Fruit fly (Drosophila melanogaster): ENCODE data around the gene CG1271.

CG1271 gene

dm6 chr3L:3045256-3045743 is 7.0 kb upstream of the CG1271 start (continued):
- no peak for TF ChIP-seq lmd (GFP tag; IDR thresholded peaks at IDR 0.05)
- TF ChIP-seq CG14014 (GFP tag; IDR thresholded peaks at IDR 0.05) = no peak
- TF ChIP-seq schlank (tag; optimal IDR thresholded peaks at IDR 0.05) = no peak
- TF ChIP-seq slp2 (GFP tag; optimal IDR thresholded peaks at IDR 0.05) = no peak
- TF ChIP-seq Sox102F (GFP tag; optimal IDR thresholded peaks at IDR 0.05) = peak; percentile 61
- no peak for TF ChIP-seq unc-4 (GFP tag; IDR thresholded peaks at IDR 0.05; ENCODE audit: partially characterized antibody)
- TF ChIP-seq mam (GFP tag; optimal IDR thresholded peaks at IDR 0.05) = no peak
- TF ChIP-seq CG7839 (tag; optimal IDR thresholded peaks at IDR 0.05) = peak; percentile 37
- TF ChIP-seq disco-r (GFP tag; optimal IDR thresholded peaks at IDR 0.05) = no peak
- TF ChIP-seq inv (GFP tag; IDR thresholded peaks at IDR 0.05; ENCODE audit: partially characterized antibody) = no peak
- peak; percentile 26 for TF ChIP-seq Ssrp (tag; optimal IDR thresholded peaks at IDR 0.05)
- TF ChIP-seq hkb (optimal IDR thresholded peaks at IDR 0.05) = no peak
- peak; percentile 57; the same call in 1 of the 2 replicates for TF ChIP-seq hkb (GFP tag; IDR thresholded peaks at IDR 0.05)
- no peak for TF ChIP-seq CG10959 (GFP tag; IDR thresholded peaks at IDR 0.05)
- no peak for TF ChIP-seq lov (optimal IDR thresholded peaks at IDR 0.05)
- no peak for TF ChIP-seq lov (GFP tag; IDR thresholded peaks at IDR 0.05)
- peak; percentile 42 for TF ChIP-seq PHDP (tag; optimal IDR thresholded peaks at IDR 0.05)
- peak; percentile 29 for TF ChIP-seq ewg (GFP tag; optimal IDR thresholded peaks at IDR 0.05)
- TF ChIP-seq CG16863 (GFP tag; optimal IDR thresholded peaks at IDR 0.05) = no peak
- no peak for TF ChIP-seq Elba2 (GFP tag; optimal IDR thresholded peaks at IDR 0.05)
- peak; percentile 16 for TF ChIP-seq CG7556 (GFP tag; optimal IDR thresholded peaks at IDR 0.05)
- TF ChIP-seq br (optimal IDR thresholded peaks at IDR 0.05) = no peak
- TF ChIP-seq Asciz (GFP tag; optimal IDR thresholded peaks at IDR 0.05) = peak; percentile 50
- no peak for TF ChIP-seq bbx (GFP tag; IDR thresholded peaks at IDR 0.05; ENCODE audit: partially characterized antibody)
- no peak for TF ChIP-seq Side (GFP tag; optimal IDR thresholded peaks at IDR 0.05)
- TF ChIP-seq lbe (GFP tag; optimal IDR thresholded peaks at IDR 0.05) = peak; percentile 80
- TF ChIP-seq fru (optimal IDR thresholded peaks at IDR 0.05) = no peak
- no peak for TF ChIP-seq chn (GFP tag; optimal IDR thresholded peaks at IDR 0.05)
- no peak for TF ChIP-seq pzg (GFP tag; optimal IDR thresholded peaks at IDR 0.05)
- TF ChIP-seq Dp (GFP tag; optimal IDR thresholded peaks at IDR 0.05) = no peak
- TF ChIP-seq CG1529 (GFP tag; optimal IDR thresholded peaks at IDR 0.05) = no peak
- no peak for TF ChIP-seq ATbp (GFP tag; optimal IDR thresholded peaks at IDR 0.05)
- TF ChIP-seq Dip3 (GFP tag; optimal IDR thresholded peaks at IDR 0.05) = no peak
- TF ChIP-seq HmgZ (tag; optimal IDR thresholded peaks at IDR 0.05) = no peak
- TF ChIP-seq corto (GFP tag; optimal IDR thresholded peaks at IDR 0.05) = peak; percentile 88
- TF ChIP-seq NK7.1 (GFP tag; optimal IDR thresholded peaks at IDR 0.05) = no peak
- no peak for TF ChIP-seq CG1832 (GFP tag; optimal IDR thresholded peaks at IDR 0.05)
- no peak for TF ChIP-seq CG30431 (GFP tag; optimal IDR thresholded peaks at IDR 0.05)
- no peak for TF ChIP-seq aop (GFP tag; IDR thresholded peaks at IDR 0.05)
- TF ChIP-seq Hand (GFP tag; optimal IDR thresholded peaks at IDR 0.05) = peak; percentile 18
- peak in 1 of 2 experiments; percentile 3 for TF ChIP-seq Pdp1 (GFP tag; optimal IDR thresholded peaks at IDR 0.05)
- TF ChIP-seq CG6254 (GFP tag; optimal IDR thresholded peaks at IDR 0.05) = peak; percentile 24
- TF ChIP-seq Stat92E (GFP tag; optimal IDR thresholded peaks at IDR 0.05) = no peak
- no peak for TF ChIP-seq run (tag; optimal IDR thresholded peaks at IDR 0.05)
- TF ChIP-seq CG1792 (GFP tag; optimal IDR thresholded peaks at IDR 0.05) = no peak
- TF ChIP-seq CG12942 (GFP tag; optimal IDR thresholded peaks at IDR 0.05) = peak; percentile 34
- no peak for TF ChIP-seq CG12219 (GFP tag; optimal IDR thresholded peaks at IDR 0.05)
- no peak for TF ChIP-seq sr (GFP tag; IDR thresholded peaks at IDR 0.05)
- no peak for TF ChIP-seq CG18476 (GFP tag; optimal IDR thresholded peaks at IDR 0.05)
- peak; percentile 52 for TF ChIP-seq az2 (GFP tag; optimal IDR thresholded peaks at IDR 0.05)
- TF ChIP-seq row (GFP tag; IDR thresholded peaks at IDR 0.05) = peak; percentile 51; the same call in 2 of the 3 replicates
- TF ChIP-seq CG10543 (GFP tag; optimal IDR thresholded peaks at IDR 0.05) = no peak
